Fruit fly (Drosophila melanogaster) whole organism, wandering third instar larva: ENCODE data around the gene obe.

Source experiments
- Abd-B ChIP-seq: fragments of >200 bp; optimal IDR thresholded peaks from 2 replicates; lab custom pipeline; 2017; ENCODE audit warnings: missing biosample characterization, missing genetic modification characterization
- CG32264 ChIP-seq: fragments of 200-800 bp; sonication (Bioruptor generic); optimal IDR thresholded peaks from 2 replicates; lab custom pipeline; 2016; ENCODE audit warnings: missing biosample characterization, missing genetic modification characterization
- CG9705 ChIP-seq: fragments of 200-800 bp; sonication (Bioruptor generic); optimal IDR thresholded peaks from 2 replicates; lab custom pipeline; 2018; ENCODE audit warnings: missing biosample characterization, mild to moderate bottlenecking, missing genetic modification characterization
- CrebA ChIP-seq: fragments of 200-800 bp; sonication (Bioruptor generic); optimal IDR thresholded peaks from 2 replicates; lab custom pipeline; 2016; ENCODE audit warnings: missing biosample characterization, mild to moderate bottlenecking, missing genetic modification characterization, borderline replicate concordance
- Dfd ChIP-seq: fragments of >200 bp; optimal IDR thresholded peaks from 2 replicates; lab custom pipeline; 2017; ENCODE audit warnings: missing biosample characterization, missing genetic modification characterization
- Dif ChIP-seq: fragments of 200-275, 200-300 bp; sonication (Bioruptor generic); optimal IDR thresholded peaks from 2 replicates; lab custom pipeline; 2018; ENCODE audit warnings: missing biosample characterization, missing genetic modification characterization; ENCODE audit not compliant: partially characterized antibody
- GATAd ChIP-seq: sonication (Bioruptor generic); optimal IDR thresholded peaks from 2 replicates; lab custom pipeline; 2016; ENCODE audit warnings: missing biosample characterization, missing genetic modification characterization
- HLH106 ChIP-seq: fragments of 200-800 bp; optimal IDR thresholded peaks from 3 replicates; lab custom pipeline; 2019; ENCODE audit warnings: missing biosample characterization, mild to moderate bottlenecking, missing genetic modification characterization, moderate library complexity
- Hnf4 ChIP-seq: fragments of 200-800 bp; sonication (Bioruptor generic); optimal IDR thresholded peaks from 2 replicates; lab custom pipeline; 2016; ENCODE audit warnings: missing biosample characterization, mild to moderate bottlenecking, missing genetic modification characterization
- Hr78 ChIP-seq: fragments of >200 bp; optimal IDR thresholded peaks from 2 replicates; lab custom pipeline; 2017; ENCODE audit warnings: missing biosample characterization, missing genetic modification characterization
- Hr83 ChIP-seq: fragments of 200-300 bp; sonication (Bioruptor generic); optimal IDR thresholded peaks from 2 replicates; lab custom pipeline; 2016; ENCODE audit warnings: missing biosample characterization, mild to moderate bottlenecking, missing genetic modification characterization, moderate library complexity; ENCODE audit not compliant: poor library complexity, severe bottlenecking
- Jra ChIP-seq: sonication (Bioruptor generic); optimal IDR thresholded peaks from 2 replicates; lab custom pipeline; 2016; ENCODE audit warnings: missing biosample characterization, missing genetic modification characterization
- Mio ChIP-seq: sonication (Bioruptor generic); optimal IDR thresholded peaks from 2 replicates; lab custom pipeline; 2016; ENCODE audit warnings: missing biosample characterization, missing genetic modification characterization
- Myc ChIP-seq: fragments of >200 bp; optimal IDR thresholded peaks from 2 replicates; lab custom pipeline; 2017
- N ChIP-seq: fragments of >200 bp; optimal IDR thresholded peaks from 2 replicates; lab custom pipeline; 2018; ENCODE audit warnings: missing biosample characterization, missing external identifiers, missing genetic modification characterization
- OdsH ChIP-seq: fragments of 200-800 bp; sonication (Bioruptor generic); optimal IDR thresholded peaks from 2 replicates; lab custom pipeline; 2016; ENCODE audit warnings: missing biosample characterization, mild to moderate bottlenecking, missing genetic modification characterization
- Rel ChIP-seq, 2 experiments: fragments of 200-800 bp; sonication (Bioruptor generic) in 1 of 2; optimal IDR thresholded peaks; 2 replicates in 1 of 2; 3 replicates in 1 of 2; lab custom pipeline; 2016 to 2019; ENCODE audit warnings: mild to moderate bottlenecking in 2 of 2, missing biosample characterization in 2 of 2, missing genetic modification characterization in 2 of 2, moderate library complexity in 1 of 2
- Sp1 ChIP-seq: fragments of 200-800 bp; sonication (Bioruptor generic); optimal IDR thresholded peaks from 3 replicates; lab custom pipeline; 2019; ENCODE audit warnings: missing biosample characterization, mild to moderate bottlenecking, missing genetic modification characterization, moderate library complexity
- Vsx2 ChIP-seq: fragments of 200-300, 225-300 bp; sonication (Bioruptor generic); optimal IDR thresholded peaks from 2 replicates; lab custom pipeline; 2018; ENCODE audit warnings: missing biosample characterization, missing genetic modification characterization; ENCODE audit not compliant: partially characterized antibody
- br ChIP-seq: fragments of 200-800 bp; sonication (Bioruptor generic); optimal IDR thresholded peaks from 2 replicates; lab custom pipeline; 2016; ENCODE audit warnings: missing biosample characterization, missing genetic modification characterization
- brk ChIP-seq: fragments of 200-800 bp; sonication (Bioruptor generic); optimal IDR thresholded peaks from 2 replicates; lab custom pipeline; 2016; ENCODE audit warnings: missing biosample characterization, mild to moderate bottlenecking, missing genetic modification characterization
- dl ChIP-seq, 2 experiments: fragments of 175-275, 200-275 bp in 1 of 2; fragments of 200-275 bp in 1 of 2; sonication (Bioruptor generic); optimal IDR thresholded peaks; lab custom pipeline; 2018; ENCODE audit warnings: mild to moderate bottlenecking in 2 of 2, missing biosample characterization in 2 of 2, missing genetic modification characterization in 2 of 2, moderate library complexity in 2 of 2; ENCODE audit not compliant: partially characterized antibody in 2 of 2, insufficient read depth in 1 of 2
- dmrt93B ChIP-seq: fragments of 200-800 bp; sonication (Bioruptor generic); optimal IDR thresholded peaks from 2 replicates; lab custom pipeline; 2018; ENCODE audit warnings: missing biosample characterization, mild to moderate bottlenecking, missing genetic modification characterization
- dsf ChIP-seq: sonication (Bioruptor generic); optimal IDR thresholded peaks from 2 replicates; lab custom pipeline; 2016; ENCODE audit warnings: missing biosample characterization, missing genetic modification characterization, borderline replicate concordance
- ey ChIP-seq: fragments of 200-800 bp; sonication (Bioruptor generic); optimal IDR thresholded peaks from 2 replicates; lab custom pipeline; 2016; ENCODE audit warnings: missing biosample characterization, missing genetic modification characterization
- foxo ChIP-seq, 2 experiments: fragments of 200-800 bp; sonication (Bioruptor generic); optimal IDR thresholded peaks; 2 replicates in 1 of 2; 3 replicates in 1 of 2; lab custom pipeline; 2016 to 2017; ENCODE audit warnings: missing biosample characterization in 2 of 2, missing genetic modification characterization in 2 of 2
- fru ChIP-seq: fragments of 200-800 bp; sonication (Bioruptor generic); optimal IDR thresholded peaks from 3 replicates; lab custom pipeline; 2016; ENCODE audit warnings: missing biosample characterization, mild to moderate bottlenecking, missing genetic modification characterization
- h ChIP-seq: fragments of 200-800 bp; sonication (Bioruptor generic); optimal IDR thresholded peaks from 3 replicates; lab custom pipeline; 2016; ENCODE audit warnings: missing biosample characterization, mild to moderate bottlenecking, missing genetic modification characterization
- jim ChIP-seq: fragments of 175-275, 200-325 bp; sonication (Bioruptor generic); optimal IDR thresholded peaks from 2 replicates; lab custom pipeline; 2016; ENCODE audit warnings: missing biosample characterization, mild to moderate bottlenecking, missing genetic modification characterization
- lola ChIP-seq: fragments of >200 bp; optimal IDR thresholded peaks from 2 replicates; lab custom pipeline; 2017; ENCODE audit warnings: missing biosample characterization, missing genetic modification characterization
- pan ChIP-seq: fragments of >200 bp; optimal IDR thresholded peaks from 2 replicates; lab custom pipeline; 2017
- psq ChIP-seq: fragments of 200-800 bp; sonication (Bioruptor generic); optimal IDR thresholded peaks from 3 replicates; lab custom pipeline; 2017; ENCODE audit warnings: missing biosample characterization, mild to moderate bottlenecking, missing genetic modification characterization, moderate library complexity
- rgr ChIP-seq: fragments of 200-800 bp; sonication (Bioruptor generic); optimal IDR thresholded peaks from 3 replicates; lab custom pipeline; 2016; ENCODE audit warnings: missing biosample characterization, mild to moderate bottlenecking, missing genetic modification characterization
- sage ChIP-seq: fragments of 200-800 bp; sonication (Bioruptor generic); optimal IDR thresholded peaks from 2 replicates; lab custom pipeline; 2016; ENCODE audit warnings: missing biosample characterization, mild to moderate bottlenecking, missing genetic modification characterization
- sv ChIP-seq: fragments of 200-800 bp; sonication (Bioruptor generic); optimal IDR thresholded peaks from 3 replicates; lab custom pipeline; 2016; ENCODE audit warnings: missing biosample characterization, missing genetic modification characterization
- tai ChIP-seq: sonication (Bioruptor generic); optimal IDR thresholded peaks from 2 replicates; lab custom pipeline; 2016; ENCODE audit warnings: missing biosample characterization, missing genetic modification characterization
- usp ChIP-seq: fragments of >200 bp; optimal IDR thresholded peaks from 2 replicates; lab custom pipeline; 2017; ENCODE audit warnings: missing biosample characterization, missing genetic modification characterization
- woc ChIP-seq: sonication (Bioruptor generic); optimal IDR thresholded peaks from 2 replicates; lab custom pipeline; 2016; ENCODE audit warnings: missing biosample characterization, mild to moderate bottlenecking, missing genetic modification characterization

The obe gene

DNA sequence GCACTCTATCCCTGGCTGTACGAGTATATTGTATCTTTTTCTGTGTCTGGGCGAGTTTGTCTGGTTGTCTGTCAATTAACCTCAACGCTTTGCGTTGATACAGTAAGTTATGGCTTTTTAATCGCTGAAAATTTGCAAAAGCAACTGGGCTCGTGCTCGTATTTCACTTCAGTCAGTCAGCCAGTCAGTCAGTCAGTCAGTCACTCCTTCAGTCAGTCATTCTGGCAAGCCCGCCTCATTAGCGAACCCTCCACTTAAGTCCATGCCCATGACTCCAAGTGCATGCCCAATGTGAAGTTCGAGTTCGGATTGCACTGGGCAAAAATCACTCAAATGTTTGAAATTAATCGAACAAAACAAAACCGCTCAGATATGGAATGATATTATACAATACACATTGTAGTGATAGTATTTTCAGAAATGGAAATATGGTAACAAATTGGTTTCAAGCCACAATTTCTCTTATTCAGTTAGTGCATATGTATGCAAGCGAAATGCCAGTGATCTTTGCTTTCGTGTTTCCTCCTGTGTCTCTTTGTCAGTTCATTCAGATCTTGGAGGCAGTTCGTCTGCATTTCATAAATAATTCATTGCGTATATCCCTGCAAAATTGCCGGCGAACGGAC is 28.4 kb upstream of the obe start:
- TF ChIP-seq woc (GFP tag; lab: Kevin White, UChicago) (peak; percentile 32), h (peak; percentile 65), Dif (GFP tag; lab: Kevin White, UChicago) (no peak), Vsx2 (no peak), jim (GFP tag; lab: Kevin White, UChicago) (no peak), dmrt93B (GFP tag; lab: Kevin White, UChicago) (no peak), CG9705 (GFP tag; lab: Kevin White, UChicago) (no peak), lola (GFP tag; lab: Kevin White, UChicago) (no peak), Jra (GFP tag; lab: Kevin White, UChicago) (no peak), Hr83 (GFP tag; lab: Kevin White, UChicago) (no peak), psq (GFP tag; lab: Kevin White, UChicago) (peak; percentile 58), tai (GFP tag; lab: Kevin White, UChicago) (no peak), CrebA (no peak), Myc (no peak), sv (GFP tag; lab: Kevin White, UChicago) (no peak), sage (GFP tag; lab: Kevin White, UChicago) (peak; percentile 14), brk (GFP tag; lab: Kevin White, UChicago) (peak; percentile 9), HLH106 (tag; lab: Kevin White, UChicago) (peak; percentile 46), Dfd (GFP tag; lab: Kevin White, UChicago) (no peak), Rel (GFP tag; optimal IDR thresholded peaks at IDR 0.05; lab: Kevin White, UChicago) (no peak), Rel (tag; optimal IDR thresholded peaks at IDR 0.05; lab: Kevin White, UChicago) (no peak), CG32264 (no peak), Hnf4 (peak; percentile 23), usp (no peak), Mio (GFP tag; lab: Kevin White, UChicago) (no peak), N (GFP tag; lab: Kevin White, UChicago) (no peak), OdsH (GFP tag; lab: Kevin White, UChicago) (peak; percentile 41), pan (no peak), br (GFP tag; lab: Kevin White, UChicago) (peak; percentile 62), rgr (GFP tag; lab: Kevin White, UChicago) (peak; percentile 43), Sp1 (peak; percentile 0), GATAd (GFP tag; lab: Kevin White, UChicago) (no peak), Abd-B (GFP tag; lab: Kevin White, UChicago) (no peak), foxo (GFP tag; optimal IDR thresholded peaks at IDR 0.05; lab: Kevin White, UChicago) (peak in 1 of 2 experiments; percentile 55), dl (GFP tag; optimal IDR thresholded peaks at IDR 0.05; lab: Kevin White, UChicago; ENCODE audit: insufficient read depth in 1 of 2, partially characterized antibody in 2 of 2) (no peak), Hr78 (GFP tag; lab: Kevin White, UChicago) (no peak), dsf (no peak), ey (GFP tag; lab: Kevin White, UChicago) (peak; percentile 64), fru (peak; percentile 58)

- TF ChIP-seq Rel (GFP tag; optimal IDR thresholded peaks at IDR 0.05; lab: Kevin White, UChicago), result no peak
- peak; percentile 94 for TF ChIP-seq Rel (tag; optimal IDR thresholded peaks at IDR 0.05; lab: Kevin White, UChicago)
- no peak for TF ChIP-seq Hnf4
- TF ChIP-seq, all 38 proteins: peak for 1
Measured at dm6 chr3R:15458186-15458715, 27.6 kb upstream of the obe start.

DNA sequence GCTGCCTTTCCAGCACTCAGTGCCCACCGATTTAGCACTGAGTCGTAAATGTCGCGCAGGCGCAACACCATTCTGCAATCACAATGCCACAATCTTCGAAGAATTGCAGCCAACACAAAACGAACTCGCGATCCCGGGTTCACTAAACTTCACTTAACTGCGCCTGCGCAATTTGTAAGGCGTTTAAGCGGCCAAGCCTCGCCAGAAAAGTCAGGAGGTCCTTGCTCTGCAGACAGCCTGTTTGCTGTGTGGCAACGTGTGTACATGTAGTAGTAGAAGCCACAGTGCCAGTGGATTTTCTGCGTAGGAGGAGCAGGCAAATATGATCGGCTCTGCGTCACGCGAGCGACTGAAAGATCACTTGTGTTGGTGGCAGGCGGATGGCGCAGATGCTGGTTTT is 22.7 kb upstream of the obe start:
- TF ChIP-seq Hr78 (GFP tag; lab: Kevin White, UChicago), result no peak
- TF ChIP-seq jim (GFP tag; lab: Kevin White, UChicago), result no peak
- no peak for TF ChIP-seq brk (GFP tag; lab: Kevin White, UChicago)
